Worm (Caenorhabditis elegans): ENCODE results near the gene Y43F4A.4.

Gene Y43F4A.4

ce11 chrIII:13256438-13256928 lies 11.1 kb downstream of the Y43F4A.4 start, which contains the start of gene F56A8.3:
Gene F56A8.3, plus strand, starts transcription at chrIII:13256878.
- no peak for TF ChIP-seq dao-5 (tag; optimal IDR thresholded peaks at IDR 0.05)
- no peak for TF ChIP-seq him-1 (tag; optimal IDR thresholded peaks at IDR 0.05)
- peak; percentile 39 for TF ChIP-seq W03F9.2 (tag; optimal IDR thresholded peaks at IDR 0.05)

- no peak for TF ChIP-seq him-1 (tag; optimal IDR thresholded peaks at IDR 0.05)
- no peak for TF ChIP-seq dao-5 (tag; optimal IDR thresholded peaks at IDR 0.05)
- TF ChIP-seq W03F9.2 (tag; optimal IDR thresholded peaks at IDR 0.05), result no peak
Measured at ce11 chrIII:13258163-13258562, 12.8 kb downstream of the Y43F4A.4 start.

DNA sequence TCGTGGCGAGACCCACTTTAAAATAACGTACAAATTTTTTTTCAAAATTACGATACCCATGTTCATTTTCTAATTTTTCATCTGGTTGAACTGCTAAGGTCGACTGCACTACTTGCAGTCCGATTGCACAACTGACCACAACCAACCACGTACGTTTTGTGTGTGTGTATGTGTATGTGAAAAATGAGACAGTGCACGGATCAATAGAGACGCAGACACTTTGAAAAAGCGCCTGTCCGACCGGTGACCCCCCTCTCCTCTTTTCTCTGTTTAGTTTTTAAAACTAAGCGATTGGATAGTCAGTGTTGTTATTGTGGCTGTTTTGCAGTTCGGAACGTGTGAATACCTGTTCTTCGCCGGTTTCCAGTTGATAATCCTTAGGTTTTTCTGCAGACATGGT lies 13.4 kb downstream of the Y43F4A.4 start:
- no peak for TF ChIP-seq him-1 (tag; optimal IDR thresholded peaks at IDR 0.05)
- TF ChIP-seq dao-5 (tag; optimal IDR thresholded peaks at IDR 0.05), result no peak
- TF ChIP-seq W03F9.2 (tag; optimal IDR thresholded peaks at IDR 0.05), result no peak

- no peak for TF ChIP-seq dao-5 (tag; optimal IDR thresholded peaks at IDR 0.05)
- no peak for TF ChIP-seq him-1 (tag; optimal IDR thresholded peaks at IDR 0.05)
- TF ChIP-seq W03F9.2 (tag; optimal IDR thresholded peaks at IDR 0.05), result no peak
Measured at ce11 chrIII:13260344-13260743, 15.0 kb downstream of the Y43F4A.4 start.

- TF ChIP-seq W03F9.2 (tag; optimal IDR thresholded peaks at IDR 0.05) (no peak), dao-5 (tag; optimal IDR thresholded peaks at IDR 0.05) (no peak), him-1 (tag; optimal IDR thresholded peaks at IDR 0.05) (no peak)
Measured at ce11 chrIII:13262987-13263386, 17.6 kb downstream of the Y43F4A.4 start, which contains the start of gene F56A8.4. Gene F56A8.4, plus strand, starts transcription at chrIII:13263287.

- TF ChIP-seq W03F9.2 (tag; optimal IDR thresholded peaks at IDR 0.05) (no peak), him-1 (tag; optimal IDR thresholded peaks at IDR 0.05) (no peak), dao-5 (tag; optimal IDR thresholded peaks at IDR 0.05) (no peak)
Measured at ce11 chrIII:13265566-13265965, 20.2 kb downstream of the Y43F4A.4 start, which contains the start of gene F56A8.5. Gene F56A8.5, plus strand, starts transcription at chrIII:13265866.

DNA sequence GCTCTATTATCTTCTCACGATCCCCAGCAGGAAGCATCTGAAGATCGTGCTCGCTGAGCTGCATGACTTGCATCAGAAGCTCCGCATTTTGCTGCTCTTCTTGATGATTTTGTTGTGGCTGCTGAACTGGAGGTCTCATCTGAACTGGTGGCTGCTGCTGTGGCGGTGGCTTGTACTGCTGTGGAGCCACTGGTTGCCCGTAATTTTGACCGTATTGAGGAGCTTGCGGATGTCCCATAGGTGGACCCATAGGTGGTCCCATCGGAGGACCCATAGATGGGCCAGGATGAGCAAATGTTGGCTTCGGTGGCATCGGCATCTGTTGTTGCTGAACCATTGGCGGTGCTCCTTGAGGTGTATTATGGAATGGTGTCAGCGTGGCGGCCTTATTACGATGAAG lies 21.7 kb downstream of the Y43F4A.4 start:
- TF ChIP-seq dao-5 (tag; optimal IDR thresholded peaks at IDR 0.05) (no peak), W03F9.2 (tag; optimal IDR thresholded peaks at IDR 0.05) (no peak), him-1 (tag; optimal IDR thresholded peaks at IDR 0.05) (no peak)

DNA sequence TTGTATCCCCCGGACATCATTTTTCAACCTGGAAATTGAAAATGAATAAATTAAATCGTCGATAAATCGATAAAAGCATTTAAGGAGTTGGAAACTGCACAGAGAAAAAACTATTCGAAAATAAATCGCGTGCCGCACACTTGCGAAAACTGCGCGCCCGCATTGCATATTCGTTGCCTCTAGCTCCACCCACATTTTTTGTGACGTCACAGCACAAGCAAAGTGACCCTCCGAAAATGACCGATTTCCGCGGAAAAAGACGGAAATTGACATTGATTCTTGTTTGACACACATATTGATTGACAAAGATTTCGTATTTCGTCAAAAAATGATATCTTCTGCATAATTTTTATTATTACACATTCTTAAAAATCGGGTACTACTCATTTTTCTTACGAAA lies 23.5 kb downstream of the Y43F4A.4 start, which contains the start of gene cpf-2:
TSS of gene cpf-2 (minus strand) at position 28 of the 400 bp plus-strand sequence.
- TF ChIP-seq W03F9.2 (tag; optimal IDR thresholded peaks at IDR 0.05) (peak; percentile 76), him-1 (tag; optimal IDR thresholded peaks at IDR 0.05) (peak; percentile 82), dao-5 (tag; optimal IDR thresholded peaks at IDR 0.05) (peak; percentile 18)

ce11 chrIII:13270896-13271295 lies 25.5 kb downstream of the Y43F4A.4 start:
- TF ChIP-seq him-1 (tag; optimal IDR thresholded peaks at IDR 0.05) (peak; percentile 30), W03F9.2 (tag; optimal IDR thresholded peaks at IDR 0.05) (no peak)

DNA sequence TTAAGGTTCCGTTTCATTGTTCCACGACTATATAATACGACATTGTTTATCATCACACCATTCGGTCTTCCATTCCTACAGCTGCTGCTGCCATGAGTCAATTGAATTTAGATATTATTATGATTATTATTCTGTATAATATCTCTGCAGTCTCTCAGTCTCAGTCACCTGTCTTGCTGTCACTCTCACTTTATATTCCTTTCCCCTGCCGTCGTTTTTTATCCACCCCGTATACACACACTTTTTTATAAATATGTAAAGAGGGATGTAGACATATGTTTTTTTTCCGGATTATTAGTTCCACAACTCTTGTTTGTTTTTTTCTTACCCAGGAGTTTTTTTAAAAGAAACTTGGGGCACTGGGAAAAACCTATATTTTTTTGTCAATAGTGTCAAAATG lies 26.8 kb downstream of the Y43F4A.4 start:
- TF ChIP-seq him-1 (tag; optimal IDR thresholded peaks at IDR 0.05) (no peak), dao-5 (tag; optimal IDR thresholded peaks at IDR 0.05) (no peak)

DNA sequence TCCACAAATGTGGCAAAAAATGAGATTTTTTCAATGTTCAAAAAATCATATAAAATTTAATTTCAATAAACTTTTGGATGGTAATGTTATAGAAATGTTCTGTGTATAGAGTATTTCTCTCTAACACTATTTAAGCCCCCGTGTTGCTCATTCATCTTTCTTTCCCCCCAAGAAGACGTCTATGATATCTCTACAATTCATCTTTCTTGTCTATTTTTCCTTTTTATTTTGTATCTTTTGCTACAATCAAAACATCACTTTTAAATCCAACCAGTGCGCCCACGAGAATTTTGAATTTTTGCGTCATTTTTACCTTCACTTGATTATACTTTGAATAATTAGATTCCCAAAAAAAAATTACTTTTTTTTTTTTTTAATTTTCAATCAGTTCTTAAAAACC lies 27.4 kb downstream of the Y43F4A.4 start:
- no peak for TF ChIP-seq him-1 (tag; optimal IDR thresholded peaks at IDR 0.05)
- no peak for TF ChIP-seq W03F9.2 (tag; optimal IDR thresholded peaks at IDR 0.05)
- no peak for TF ChIP-seq dao-5 (tag; optimal IDR thresholded peaks at IDR 0.05)

DNA sequence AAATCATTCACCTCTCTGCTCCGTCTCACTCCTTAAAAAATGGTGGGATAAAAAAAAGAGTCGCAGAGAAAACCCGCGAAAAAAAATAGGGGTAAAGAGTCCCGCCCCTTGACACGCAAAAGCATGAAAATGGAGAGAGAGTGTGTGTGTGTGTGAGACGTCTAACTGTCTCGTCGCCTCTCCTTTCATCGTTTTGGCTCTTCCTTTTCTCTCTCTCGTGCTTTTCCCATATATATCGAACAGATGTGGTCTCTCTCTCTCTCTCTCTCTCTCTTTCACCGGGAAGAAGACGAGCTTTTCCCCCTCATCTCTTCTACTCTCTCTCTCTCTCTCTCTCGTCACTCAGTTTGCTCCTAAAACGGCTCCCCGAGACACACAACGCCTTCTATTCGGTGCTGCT lies 30.4 kb downstream of the Y43F4A.4 start:
- TF ChIP-seq dao-5 (tag; optimal IDR thresholded peaks at IDR 0.05) (no peak), him-1 (tag; optimal IDR thresholded peaks at IDR 0.05) (peak; percentile 49)

- TF ChIP-seq W03F9.2 (tag; optimal IDR thresholded peaks at IDR 0.05), result no peak
- no peak for TF ChIP-seq him-1 (tag; optimal IDR thresholded peaks at IDR 0.05)
- no peak for TF ChIP-seq dao-5 (tag; optimal IDR thresholded peaks at IDR 0.05)
Measured at ce11 chrIII:13276958-13277357, 31.6 kb downstream of the Y43F4A.4 start, which contains the start of gene unc-64. Gene unc-64, plus strand, starts transcription at chrIII:13277258.

DNA sequence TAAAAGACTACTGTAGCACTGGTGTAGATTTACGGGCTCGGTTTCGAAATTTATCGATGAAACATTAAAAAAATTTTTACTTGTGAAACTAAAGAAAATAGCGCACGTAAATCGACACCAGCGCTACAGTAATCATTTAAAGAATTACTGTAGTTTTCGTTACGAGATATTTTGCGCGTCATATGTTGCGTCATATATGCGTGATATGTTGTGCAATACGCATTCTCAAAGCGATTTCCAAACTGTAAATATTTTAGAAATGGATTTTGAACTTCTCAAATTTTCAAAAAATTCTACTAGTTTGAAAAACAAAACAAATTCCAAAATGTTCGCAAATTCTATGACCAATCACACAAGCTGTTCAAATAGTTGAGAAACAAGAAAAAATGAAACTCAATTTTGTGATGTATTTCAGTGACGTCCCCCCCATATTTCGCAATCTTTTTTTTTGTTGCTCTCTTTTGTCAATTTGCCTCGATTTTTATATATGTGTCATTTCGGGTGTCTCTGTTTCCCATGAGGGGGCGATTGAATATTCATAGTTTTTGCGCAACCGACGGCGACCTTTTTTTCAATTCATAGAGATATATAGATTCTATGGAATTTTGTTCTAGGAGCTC lies 32.6 kb downstream of the Y43F4A.4 start:
- TF ChIP-seq W03F9.2 (tag; optimal IDR thresholded peaks at IDR 0.05) (no peak), dao-5 (tag; optimal IDR thresholded peaks at IDR 0.05) (no peak), him-1 (tag; optimal IDR thresholded peaks at IDR 0.05) (no peak)

DNA sequence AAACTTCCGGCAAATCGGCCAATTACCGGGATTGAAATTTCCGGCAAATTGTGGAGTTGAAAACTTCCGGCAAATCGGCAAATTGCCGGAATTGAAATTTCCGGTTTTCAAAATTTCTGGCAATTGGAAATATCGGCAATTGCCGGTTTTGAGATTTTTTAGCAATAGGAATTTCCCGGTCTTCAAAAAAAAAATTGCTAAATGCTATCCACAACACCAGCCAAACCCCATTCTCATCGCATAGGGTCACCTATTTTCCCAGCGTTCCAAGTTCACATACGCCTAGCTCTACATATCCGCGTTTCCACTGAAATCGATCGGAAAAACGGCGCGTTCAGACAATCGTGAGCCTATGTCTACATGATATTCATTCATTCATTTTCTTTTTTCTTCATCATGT lies 40.0 kb downstream of the Y43F4A.4 start, which contains the start of gene F56A8.8:
TSS of gene F56A8.8 (plus strand) at position 301 of the 400 bp plus-strand sequence.
- TF ChIP-seq dao-5 (tag; optimal IDR thresholded peaks at IDR 0.05), result no peak
- no peak for TF ChIP-seq him-1 (tag; optimal IDR thresholded peaks at IDR 0.05)
- TF ChIP-seq W03F9.2 (tag; optimal IDR thresholded peaks at IDR 0.05), result no peak

Data from whole organism, L4/young adult.